Fruit fly (Drosophila melanogaster) whole organism, adult: ENCODE data around the gene Ntf-2r.

Source experiments
- CG11617 ChIP-seq: fragments of 200-800 bp; sonication (Bioruptor generic); optimal IDR thresholded peaks from 2 replicates; lab custom pipeline; 2017; ENCODE audit warnings: mild to moderate bottlenecking, missing biosample characterization, missing genetic modification reagents, missing genetic modification characterization
- CG12768 ChIP-seq: fragments of 200-800 bp; sonication (Bioruptor generic); optimal IDR thresholded peaks from 2 replicates; lab custom pipeline; 2017; ENCODE audit warnings: missing biosample characterization, missing genetic modification characterization, mild to moderate bottlenecking, moderate library complexity, missing genetic modification reagents
- CG14711 ChIP-seq: fragments of 200-800 bp; sonication (Bioruptor generic); optimal IDR thresholded peaks from 2 replicates; lab custom pipeline; 2018; ENCODE audit warnings: missing biosample characterization, mild to moderate bottlenecking, missing genetic modification characterization, moderate library complexity
- CG1620 ChIP-seq: fragments of 200-800 bp; sonication (Bioruptor generic); optimal IDR thresholded peaks from 2 replicates; lab custom pipeline; 2016; ENCODE audit warnings: missing biosample characterization, missing genetic modification characterization
- CG33017 ChIP-seq: fragments of 200-800 bp; sonication (Bioruptor generic); optimal IDR thresholded peaks from 2 replicates; lab custom pipeline; 2018; ENCODE audit warnings: missing biosample characterization, mild to moderate bottlenecking, missing genetic modification characterization, moderate library complexity
- CG5204 ChIP-seq: fragments of 200-800 bp; sonication (Bioruptor generic); optimal IDR thresholded peaks from 2 replicates; lab custom pipeline; 2016; ENCODE audit warnings: missing biosample characterization, missing genetic modification characterization
- CG7045 ChIP-seq: fragments of 200-800 bp; sonication (Bioruptor generic); optimal IDR thresholded peaks from 2 replicates; lab custom pipeline; 2017; ENCODE audit warnings: missing biosample characterization, mild to moderate bottlenecking, missing genetic modification characterization
- CG7101 ChIP-seq: fragments of 200-800 bp; sonication (Bioruptor generic); optimal IDR thresholded peaks from 2 replicates; lab custom pipeline; 2018; ENCODE audit warnings: missing biosample characterization, mild to moderate bottlenecking, missing genetic modification characterization, moderate library complexity
- Clk ChIP-seq: fragments of 200-800 bp; sonication (Bioruptor generic); optimal IDR thresholded peaks from 2 replicates; lab custom pipeline; 2017; ENCODE audit warnings: missing biosample characterization, missing genetic modification characterization
- Crg-1 ChIP-seq: fragments of 200-800 bp; sonication (Bioruptor generic); optimal IDR thresholded peaks from 2 replicates; lab custom pipeline; 2016; ENCODE audit warnings: missing biosample characterization, missing genetic modification characterization
- Hr96 ChIP-seq: fragments of 200-800 bp; sonication (Bioruptor generic); optimal IDR thresholded peaks from 2 replicates; lab custom pipeline; 2016; ENCODE audit warnings: missing biosample characterization, missing genetic modification characterization
- Mnt ChIP-seq: fragments of 200-800 bp; sonication (Bioruptor generic); optimal IDR thresholded peaks from 2 replicates; lab custom pipeline; 2016; ENCODE audit warnings: missing biosample characterization, mild to moderate bottlenecking, missing genetic modification characterization
- bab1 ChIP-seq: fragments of 200-800 bp; sonication (Bioruptor generic); optimal IDR thresholded peaks from 3 replicates; lab custom pipeline; 2019; ENCODE audit warnings: missing biosample characterization, mild to moderate bottlenecking, missing genetic modification characterization, moderate library complexity
- cic ChIP-seq: fragments of 200-800 bp; sonication (Bioruptor generic); optimal IDR thresholded peaks from 2 replicates; lab custom pipeline; 2017; ENCODE audit warnings: missing biosample characterization, mild to moderate bottlenecking, missing genetic modification characterization, moderate library complexity
- cnc ChIP-seq, 2 experiments: fragments of >200 bp; optimal IDR thresholded peaks; 2 replicates each; lab custom pipeline; 2017
- kay ChIP-seq: fragments of 200-800 bp; sonication (Bioruptor generic); peaks from one replicate; lab custom pipeline; 2016; ENCODE audit warnings: missing biosample characterization, missing genetic modification characterization, borderline replicate concordance
- ovo ChIP-seq: fragments of 200-800 bp; sonication (Bioruptor generic); optimal IDR thresholded peaks from 2 replicates; lab custom pipeline; 2016; ENCODE audit warnings: missing biosample characterization, missing genetic modification characterization
- pad ChIP-seq: fragments of 200-800 bp; sonication (Bioruptor generic); optimal IDR thresholded peaks from 3 replicates; lab custom pipeline; 2017; ENCODE audit warnings: missing biosample characterization, missing genetic modification characterization, mild to moderate bottlenecking, moderate library complexity, missing genetic modification reagents
- tj ChIP-seq: fragments of 200-800 bp; sonication (Bioruptor generic); optimal IDR thresholded peaks from 3 replicates; lab custom pipeline; 2017; ENCODE audit warnings: missing biosample characterization, mild to moderate bottlenecking, missing genetic modification characterization, moderate library complexity
- toe ChIP-seq: fragments of 200-800 bp; sonication (Bioruptor generic); optimal IDR thresholded peaks from 2 replicates; lab custom pipeline; 2016; ENCODE audit warnings: missing biosample characterization, missing genetic modification characterization

Gene Ntf-2r

dm6 chr2L:18454128-18454788, at the start of gene Ntf-2r, which contains the start of gene bsf:
Ntf-2r (plus strand) TSS chr2L:18454649.
bsf (minus strand) TSS chr2L:18454587.
- TF ChIP-seq CG1620 (GFP tag; lab: Kevin White, UChicago) (no peak), ovo (GFP tag; lab: Kevin White, UChicago) (no peak), toe (GFP tag; lab: Kevin White, UChicago) (no peak), pad (GFP tag; lab: Kevin White, UChicago) (no peak), CG33017 (no peak), Mnt (GFP tag; lab: Kevin White, UChicago) (peak; percentile 55), Hr96 (GFP tag; lab: Kevin White, UChicago) (no peak), CG7045 (GFP tag; lab: Kevin White, UChicago) (no peak), Crg-1 (peak; percentile 2), CG12768 (GFP tag; lab: Kevin White, UChicago) (no peak), bab1 (GFP tag; lab: Kevin White, UChicago) (no peak), Clk (GFP tag; lab: Kevin White, UChicago) (no peak), CG7101 (tag; lab: Kevin White, UChicago) (no peak), CG11617 (no peak), tj (GFP tag; lab: Kevin White, UChicago) (no peak), CG14711 (no peak), kay (GFP tag; lab: Kevin White, UChicago) (no peak), cnc (optimal IDR thresholded peaks at IDR 0.05; lab: Kevin White, UChicago) (no peak), CG5204 (no peak), cic (GFP tag; lab: Kevin White, UChicago) (peak; percentile 8)

- TF ChIP-seq cic (GFP tag; lab: Kevin White, UChicago) (no peak), Clk (GFP tag; lab: Kevin White, UChicago) (no peak), CG7101 (tag; lab: Kevin White, UChicago) (peak; percentile 30), CG11617 (no peak), CG14711 (no peak), Crg-1 (peak; percentile 3), CG1620 (GFP tag; lab: Kevin White, UChicago) (no peak), kay (GFP tag; lab: Kevin White, UChicago) (no peak), CG5204 (peak; percentile 52), ovo (GFP tag; lab: Kevin White, UChicago) (peak; percentile 29), Mnt (GFP tag; lab: Kevin White, UChicago) (no peak), CG33017 (no peak), toe (GFP tag; lab: Kevin White, UChicago) (peak; percentile 4), cnc (optimal IDR thresholded peaks at IDR 0.05; lab: Kevin White, UChicago) (no peak), CG7045 (GFP tag; lab: Kevin White, UChicago) (no peak), Hr96 (GFP tag; lab: Kevin White, UChicago) (no peak)
These were observed 13.2 kb upstream of the Ntf-2r start for dm6 chr2L:18441220-18441619.

dm6 chr2L:18442903-18443608, 11.4 kb upstream of the Ntf-2r start, which contains the start of gene RpS26:
RpS26 (minus strand) TSS chr2L:18443277.
- peak; percentile 10 for TF ChIP-seq Clk (GFP tag; lab: Kevin White, UChicago)
- peak; percentile 68 for TF ChIP-seq CG11617
- TF ChIP-seq ovo (GFP tag; lab: Kevin White, UChicago): no peak
- TF ChIP-seq CG33017: peak; percentile 1
- TF ChIP-seq toe (GFP tag; lab: Kevin White, UChicago): no peak
- TF ChIP-seq Crg-1: peak; percentile 18
- TF ChIP-seq bab1 (GFP tag; lab: Kevin White, UChicago): peak; percentile 74
- TF ChIP-seq CG12768 (GFP tag; lab: Kevin White, UChicago): no peak
- peak; percentile 79 for TF ChIP-seq Mnt (GFP tag; lab: Kevin White, UChicago)
- TF ChIP-seq Hr96 (GFP tag; lab: Kevin White, UChicago): no peak
- TF ChIP-seq CG5204: no peak
- TF ChIP-seq CG7101 (tag; lab: Kevin White, UChicago): peak; percentile 49
- TF ChIP-seq cnc (optimal IDR thresholded peaks at IDR 0.05; lab: Kevin White, UChicago): no peak
- TF ChIP-seq kay (GFP tag; lab: Kevin White, UChicago): no peak
- TF ChIP-seq CG14711: peak; percentile 28
- TF ChIP-seq tj (GFP tag; lab: Kevin White, UChicago): peak; percentile 28
- TF ChIP-seq cic (GFP tag; lab: Kevin White, UChicago): peak; percentile 13
- TF ChIP-seq CG7045 (GFP tag; lab: Kevin White, UChicago): peak; percentile 55
- peak; percentile 70 for TF ChIP-seq CG1620 (GFP tag; lab: Kevin White, UChicago)
- peak; percentile 48 for TF ChIP-seq pad (GFP tag; lab: Kevin White, UChicago)

dm6 chr2L:18448639-18449430, 5.6 kb upstream of the Ntf-2r start, which contains the start of gene ncm:
ncm (minus strand) TSS chr2L:18448957.
- TF ChIP-seq CG7101 (tag; lab: Kevin White, UChicago) (no peak), Clk (GFP tag; lab: Kevin White, UChicago) (no peak), Mnt (GFP tag; lab: Kevin White, UChicago) (peak; percentile 40)
